Worm (Caenorhabditis elegans) whole organism, L1 larva: ENCODE data around the gene clec-8.

Experiments
- C04F5.9 ChIP-seq: sonication (generic microtip); optimal IDR thresholded peaks from 2 replicates; lab custom pipeline; 2016; ENCODE audit warnings: missing genetic modification characterization, missing compliant biosample characterization
- Y116A8C.19 ChIP-seq: sonication (generic microtip); optimal IDR thresholded peaks from 2 replicates; lab custom pipeline; 2016; ENCODE audit warnings: missing compliant biosample characterization, missing genetic modification characterization, borderline replicate concordance
- aly-2 ChIP-seq: fragments of 150-350 bp; optimal IDR thresholded peaks from 2 replicates; lab custom pipeline; 2014; ENCODE audit warnings: missing biosample characterization, missing genetic modification characterization
- ama-1 ChIP-seq: fragments of 150-350 bp; optimal IDR thresholded peaks from 2 replicates; lab custom pipeline; 2014
- blmp-1 ChIP-seq: fragments of 150-350 bp; optimal IDR thresholded peaks from 2 replicates; lab custom pipeline; 2014; ENCODE audit warnings: missing biosample characterization, missing genetic modification characterization
- ceh-63 ChIP-seq: fragments of 200-800 bp; sonication (Bioruptor generic); optimal IDR thresholded peaks from 2 replicates; lab custom pipeline; 2018; ENCODE audit warnings: mild to moderate bottlenecking, missing genetic modification characterization, missing compliant biosample characterization
- ceh-82 ChIP-seq, 3 experiments: fragments of 150-350 bp in 1 of 3; sonication (generic microtip) in 2 of 3; optimal IDR thresholded peaks; 2 replicates each; lab custom pipeline; 2014 to 2017; ENCODE audit warnings: missing biosample characterization in 3 of 3, missing genetic modification characterization in 3 of 3
- dpl-1 ChIP-seq, 3 experiments: fragments of 150-350 bp in 2 of 3; sonication (generic microtip) in 1 of 3; optimal IDR thresholded peaks; 2 replicates each; lab custom pipeline; 2014 to 2017; ENCODE audit warnings: missing biosample characterization in 3 of 3, missing genetic modification characterization in 3 of 3, missing genetic modification reagents in 3 of 3
- dsc-1 ChIP-seq: sonication (generic microtip); optimal IDR thresholded peaks from 2 replicates; lab custom pipeline; 2016; ENCODE audit warnings: mild to moderate bottlenecking, missing genetic modification characterization, missing compliant biosample characterization
- efl-3 ChIP-seq: fragments of 200-800 bp; sonication (Bioruptor generic); optimal IDR thresholded peaks from 2 replicates; lab custom pipeline; 2018; ENCODE audit warnings: mild to moderate bottlenecking, missing genetic modification characterization, missing compliant biosample characterization
- fkh-10 ChIP-seq: sonication (generic microtip); optimal IDR thresholded peaks from 2 replicates; lab custom pipeline; 2017; ENCODE audit warnings: missing biosample characterization, missing genetic modification reagents, missing genetic modification characterization
- fkh-8 ChIP-seq: sonication (generic microtip); optimal IDR thresholded peaks from 2 replicates; lab custom pipeline; 2016; ENCODE audit warnings: mild to moderate bottlenecking, missing genetic modification characterization, missing compliant biosample characterization
- fos-1 ChIP-seq: fragments of 150-350 bp; optimal IDR thresholded peaks from 2 replicates; lab custom pipeline; 2014; ENCODE audit warnings: missing biosample characterization, missing genetic modification characterization
- hlh-4 ChIP-seq: sonication (generic microtip); optimal IDR thresholded peaks from 2 replicates; lab custom pipeline; 2016; ENCODE audit warnings: mild to moderate bottlenecking, missing genetic modification characterization, missing compliant biosample characterization
- hpl-2 ChIP-seq: fragments of 150-350 bp; optimal IDR thresholded peaks from 2 replicates; lab custom pipeline; 2014; ENCODE audit warnings: missing biosample characterization, missing genetic modification reagents, missing genetic modification characterization
- jun-1 ChIP-seq: fragments of 150-350 bp; optimal IDR thresholded peaks from 2 replicates; lab custom pipeline; 2014; ENCODE audit warnings: missing biosample characterization, missing genetic modification reagents, missing genetic modification characterization
- lin-14 ChIP-seq: fragments of 200-800 bp; sonication (Bioruptor generic); optimal IDR thresholded peaks from 2 replicates; lab custom pipeline; 2018; ENCODE audit warnings: mild to moderate bottlenecking, missing genetic modification characterization, moderate library complexity, missing compliant biosample characterization
- lir-3 ChIP-seq: sonication (generic microtip); optimal IDR thresholded peaks from 2 replicates; lab custom pipeline; 2016; ENCODE audit warnings: mild to moderate bottlenecking, missing genetic modification characterization, moderate library complexity, missing compliant biosample characterization; ENCODE audit not compliant: poor library complexity
- lsy-2 ChIP-seq, 2 experiments: fragments of 150-350 bp; optimal IDR thresholded peaks; 2 replicates each; lab custom pipeline; 2014; ENCODE audit warnings: missing biosample characterization in 2 of 2, missing genetic modification characterization in 2 of 2
- mab-9 ChIP-seq: fragments of 200-800 bp; sonication (Bioruptor generic); IDR thresholded peaks from 2 replicates; pipeline ENCODE4 v1.3.6; 2022; ENCODE audit warnings: missing genetic modification reagents, missing genetic modification characterization, missing compliant biosample characterization
- mep-1 ChIP-seq: fragments of 150-350 bp; optimal IDR thresholded peaks from 2 replicates; lab custom pipeline; 2014; ENCODE audit warnings: missing biosample characterization, missing genetic modification characterization
- nhr-12 ChIP-seq: sonication (generic microtip); optimal IDR thresholded peaks from 2 replicates; lab custom pipeline; 2017; ENCODE audit warnings: missing biosample characterization, missing genetic modification characterization
- nhr-20 ChIP-seq: sonication (generic microtip); optimal IDR thresholded peaks from 2 replicates; lab custom pipeline; 2016; ENCODE audit warnings: mild to moderate bottlenecking, missing genetic modification characterization, missing compliant biosample characterization
- nhr-47 ChIP-seq: sonication (generic microtip); optimal IDR thresholded peaks from 2 replicates; lab custom pipeline; 2016; ENCODE audit warnings: mild to moderate bottlenecking, missing genetic modification characterization, moderate library complexity, missing compliant biosample characterization
- nhr-71 ChIP-seq: sonication (generic microtip); optimal IDR thresholded peaks from 2 replicates; lab custom pipeline; 2016; ENCODE audit warnings: mild to moderate bottlenecking, missing genetic modification characterization, moderate library complexity, missing compliant biosample characterization
- nhr-76 ChIP-seq: sonication (generic microtip); optimal IDR thresholded peaks from 2 replicates; lab custom pipeline; 2017; ENCODE audit warnings: missing biosample characterization, missing genetic modification characterization
- nhr-77 ChIP-seq: fragments of 150-350 bp; optimal IDR thresholded peaks from 2 replicates; lab custom pipeline; 2014; ENCODE audit warnings: missing biosample characterization, missing genetic modification characterization
- nhr-84 ChIP-seq: sonication (generic microtip); optimal IDR thresholded peaks from 2 replicates; lab custom pipeline; 2017; ENCODE audit warnings: missing biosample characterization, missing genetic modification characterization
- nhr-85 ChIP-seq: sonication (generic microtip); peaks from one replicate; lab custom pipeline; 2016; ENCODE audit warnings: missing genetic modification characterization, inconsistent platforms, missing compliant biosample characterization
- nhr-90 ChIP-seq: sonication (generic microtip); optimal IDR thresholded peaks from 2 replicates; lab custom pipeline; 2016; ENCODE audit warnings: mild to moderate bottlenecking, missing genetic modification characterization, missing compliant biosample characterization; ENCODE audit not compliant: poor library complexity
- pax-3 ChIP-seq: fragments of 200-800 bp; sonication (Bioruptor generic); optimal IDR thresholded peaks from 2 replicates; lab custom pipeline; 2018; ENCODE audit warnings: mild to moderate bottlenecking, missing genetic modification characterization, moderate library complexity, missing compliant biosample characterization
- pqm-1 ChIP-seq: sonication (generic microtip); optimal IDR thresholded peaks from 3 replicates; lab custom pipeline; 2017; ENCODE audit warnings: missing biosample characterization, missing genetic modification characterization
- skn-1 ChIP-seq: fragments of 150-350 bp; optimal IDR thresholded peaks from 2 replicates; lab custom pipeline; 2014; ENCODE audit warnings: missing biosample characterization, missing genetic modification characterization
- snpc-4 ChIP-seq: fragments of 150-350 bp; optimal IDR thresholded peaks from 2 replicates; lab custom pipeline; 2014; ENCODE audit warnings: missing biosample characterization, missing genetic modification characterization
- sox-4 ChIP-seq: sonication (generic microtip); optimal IDR thresholded peaks from 2 replicates; lab custom pipeline; 2016; ENCODE audit warnings: missing genetic modification characterization, missing compliant biosample characterization
- sptf-1 ChIP-seq: fragments of 150-350 bp; optimal IDR thresholded peaks from 2 replicates; lab custom pipeline; 2014; ENCODE audit warnings: missing biosample characterization, missing genetic modification characterization
- sup-37 ChIP-seq: fragments of 200-800 bp; sonication (Bioruptor generic); optimal IDR thresholded peaks from 2 replicates; lab custom pipeline; 2018; ENCODE audit warnings: mild to moderate bottlenecking, missing genetic modification characterization, missing compliant biosample characterization
- tbx-2 ChIP-seq: sonication (generic microtip); optimal IDR thresholded peaks from 2 replicates; lab custom pipeline; 2016; ENCODE audit warnings: missing genetic modification characterization, missing compliant biosample characterization
- tlp-1 ChIP-seq: fragments of 150-350 bp; optimal IDR thresholded peaks from 2 replicates; lab custom pipeline; 2014; ENCODE audit warnings: missing biosample characterization, missing genetic modification characterization
- unc-30 ChIP-seq: sonication (generic microtip); optimal IDR thresholded peaks from 2 replicates; lab custom pipeline; 2017; ENCODE audit warnings: missing biosample characterization, missing genetic modification characterization
- xbp-1 ChIP-seq: sonication (generic microtip); optimal IDR thresholded peaks from 2 replicates; lab custom pipeline; 2016; ENCODE audit warnings: missing genetic modification characterization, missing compliant biosample characterization
- zag-1 ChIP-seq: fragments of 150-350 bp; optimal IDR thresholded peaks from 2 replicates; lab custom pipeline; 2014; ENCODE audit warnings: missing biosample characterization, missing genetic modification characterization
- ztf-4 ChIP-seq: fragments of 150-350 bp; optimal IDR thresholded peaks from 2 replicates; lab custom pipeline; 2014; ENCODE audit warnings: missing biosample characterization, missing genetic modification characterization

Gene clec-8

ce11 chrII:12612218-12612617 is 34.4 kb upstream of the clec-8 start, which contains the start of gene nspe-4:
Gene nspe-4 (plus strand): TSS chrII:12612518.
- TF ChIP-seq sup-37 (GFP tag; lab: Kevin White, UChicago) = no peak
- no peak for TF ChIP-seq hpl-2 (GFP tag; lab: Kevin White, UChicago)
- TF ChIP-seq nhr-20 (tag; lab: Kevin White, UChicago) = no peak
- no peak for TF ChIP-seq lin-14 (GFP tag; lab: Kevin White, UChicago)
- TF ChIP-seq jun-1 (tag; lab: Kevin White, UChicago) = no peak
- TF ChIP-seq ztf-4 (tag; lab: Kevin White, UChicago) = no peak
- no peak for TF ChIP-seq pax-3 (tag; lab: Kevin White, UChicago)
- no peak for TF ChIP-seq ama-1 (lab: Kevin White, UChicago)
- TF ChIP-seq fos-1 (tag; lab: Kevin White, UChicago) = no peak
- no peak for TF ChIP-seq Y116A8C.19 (tag; lab: Kevin White, UChicago)
- no peak for TF ChIP-seq zag-1
- no peak for TF ChIP-seq nhr-84 (tag; lab: Kevin White, UChicago)
- TF ChIP-seq sox-4 = no peak

- TF ChIP-seq hlh-4 (no peak), lin-14 (GFP tag; lab: Kevin White, UChicago) (no peak), lir-3 (tag; lab: Kevin White, UChicago) (no peak), nhr-90 (tag; lab: Kevin White, UChicago) (no peak)
These were observed 30.8 kb upstream of the clec-8 start, which contains the start of gene Y38E10A.9 for ce11 chrII:12608653-12609052. Gene Y38E10A.9 (plus strand): TSS chrII:12608953.

DNA sequence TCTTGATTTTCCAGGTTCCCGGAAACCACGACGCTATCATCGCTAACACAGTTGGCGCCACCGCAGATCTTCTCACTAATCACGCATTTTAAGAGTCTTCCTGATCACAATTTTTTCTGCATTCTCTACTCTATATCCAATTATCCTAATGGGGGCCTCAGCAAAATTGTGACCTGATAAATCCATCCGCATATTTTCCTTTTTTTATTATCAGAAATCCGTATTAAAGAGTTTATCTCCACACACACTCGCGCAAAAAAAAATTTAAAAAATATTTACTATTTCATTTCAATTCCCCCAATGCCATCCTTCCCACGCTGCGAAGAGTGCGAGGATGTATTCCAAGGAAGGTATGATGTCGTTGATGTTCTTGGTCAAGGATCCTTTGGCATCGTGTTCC is 29.0 kb upstream of the clec-8 start, which contains the start of gene Y38E10A.8:
Y38E10A.8 (plus strand) TSS at position 301 of the 400 bp plus-strand sequence.
- TF ChIP-seq lin-14 (GFP tag; lab: Kevin White, UChicago) = no peak
- no peak for TF ChIP-seq aly-2
- peak; percentile 19 for TF ChIP-seq dsc-1 (tag; lab: Kevin White, UChicago)

ce11 chrII:12606108-12606507 is 28.2 kb upstream of the clec-8 start:
- no peak for TF ChIP-seq pqm-1 (tag; lab: Kevin White, UChicago)

- TF ChIP-seq nhr-85 = peak; percentile 62
- no peak for TF ChIP-seq C04F5.9 (tag; lab: Kevin White, UChicago)
- no peak for TF ChIP-seq nhr-84 (tag; lab: Kevin White, UChicago)
- TF ChIP-seq lsy-2 (tag; optimal IDR thresholded peaks at IDR 0.05; lab: Kevin White, UChicago) = peak; percentile 22 to 23
- peak; percentile 46 for TF ChIP-seq lin-14 (GFP tag; lab: Kevin White, UChicago)
- no peak for TF ChIP-seq nhr-76
- TF ChIP-seq nhr-12 (tag; lab: Kevin White, UChicago) = no peak
- no peak for TF ChIP-seq ama-1 (lab: Kevin White, UChicago)
- TF ChIP-seq snpc-4 = peak; percentile 16
- no peak for TF ChIP-seq nhr-47
- no peak for TF ChIP-seq sptf-1 (tag; lab: Kevin White, UChicago)
- no peak for TF ChIP-seq nhr-77 (tag; lab: Kevin White, UChicago)
- TF ChIP-seq ceh-63 (GFP tag; lab: Kevin White, UChicago) = no peak
- no peak for TF ChIP-seq nhr-71 (tag; lab: Kevin White, UChicago)
- TF ChIP-seq dpl-1 (GFP tag; optimal IDR thresholded peaks at IDR 0.05; lab: Kevin White, UChicago) = peak; percentile 13 to 70 (median 45)
- no peak for TF ChIP-seq fkh-8 (tag; lab: Kevin White, UChicago)
- no peak for TF ChIP-seq pax-3 (tag; lab: Kevin White, UChicago)
- TF ChIP-seq skn-1 (tag; lab: Kevin White, UChicago) = peak; percentile 17
- TF ChIP-seq efl-3 (GFP tag; lab: Kevin White, UChicago) = no peak
- peak; percentile 33 for TF ChIP-seq mep-1 (tag; lab: Kevin White, UChicago)
- no peak for TF ChIP-seq mab-9 (GFP tag; lab: Robert Waterston, UW)
- TF ChIP-seq fkh-10 = no peak
- peak; percentile 8 for TF ChIP-seq tbx-2 (tag; lab: Kevin White, UChicago)
- no peak for TF ChIP-seq tlp-1 (tag; lab: Kevin White, UChicago)
- TF ChIP-seq blmp-1 (tag; lab: Kevin White, UChicago) = no peak
- peak in 1 of 3 experiments; percentile 10 for TF ChIP-seq ceh-82 (tag; optimal IDR thresholded peaks at IDR 0.05; lab: Kevin White, UChicago)
- TF ChIP-seq xbp-1 (tag; lab: Kevin White, UChicago) = no peak
- no peak for TF ChIP-seq unc-30 (tag; lab: Kevin White, UChicago)
These were observed 26.1 kb upstream of the clec-8 start, which contains the start of the genes ceh-100 and lips-15 for ce11 chrII:12603667-12604621. Gene ceh-100 (minus strand): TSS chrII:12603680. Gene lips-15 (plus strand): TSS chrII:12604386.
